Worm (Caenorhabditis elegans): Measurements from ENCODE around the gene ver-4.

- no peak for TF ChIP-seq ces-1 (GFP tag; optimal IDR thresholded peaks at IDR 0.05)
- no peak for TF ChIP-seq snpc-4 (tag; optimal IDR thresholded peaks at IDR 0.05)
- no peak for TF ChIP-seq C04F5.9 (tag; optimal IDR thresholded peaks at IDR 0.05)
- no peak for TF ChIP-seq lin-39 (tag; optimal IDR thresholded peaks at IDR 0.05)
- TF ChIP-seq mdl-1 (tag; optimal IDR thresholded peaks at IDR 0.05): no peak
- no peak for TF ChIP-seq lin-13 (GFP tag; optimal IDR thresholded peaks at IDR 0.05)
- no peak for TF ChIP-seq xbp-1 (tag; optimal IDR thresholded peaks at IDR 0.05)
- TF ChIP-seq fos-1 (tag; optimal IDR thresholded peaks at IDR 0.05): no peak
- TF ChIP-seq nhr-20 (tag; optimal IDR thresholded peaks at IDR 0.05): no peak
- no peak for TF ChIP-seq nhr-11 (tag; optimal IDR thresholded peaks at IDR 0.05)
- TF ChIP-seq mep-1 (tag; optimal IDR thresholded peaks at IDR 0.05): no peak
- TF ChIP-seq jun-1 (tag; optimal IDR thresholded peaks at IDR 0.05): no peak
- peak; percentile 83 for TF ChIP-seq elt-2 (tag; optimal IDR thresholded peaks at IDR 0.05)
These were observed 25.9 kb downstream of the ver-4 start, which contains the start of gene del-5 for ce11 chrX:11008052-11008451.

Data from whole organism, L1 larva.